Worm (Caenorhabditis elegans) whole organism, young adult: ENCODE results near the gene irld-18.

Experiments used
- B0035.1 ChIP-seq: sonication (generic microtip); optimal IDR thresholded peaks from 2 replicates; lab custom pipeline; 2016; ENCODE audit warnings: missing genetic modification characterization, mild to moderate bottlenecking, missing compliant biosample characterization, missing genotype, missing genetic modification reagents
- B0261.1 ChIP-seq: sonication (generic microtip); optimal IDR thresholded peaks from 2 replicates; lab custom pipeline; 2016; ENCODE audit warnings: mild to moderate bottlenecking, missing genetic modification characterization, moderate library complexity, missing compliant biosample characterization
- D2030.7 ChIP-seq: fragments of 200-800 bp; sonication (Bioruptor generic); IDR thresholded peaks from 2 replicates; pipeline ENCODE4 v1.3.6; 2022; ENCODE audit warnings: missing genetic modification reagents, missing genetic modification characterization, missing compliant biosample characterization
- F23B12.7 ChIP-seq: sonication (generic microtip); optimal IDR thresholded peaks from 2 replicates; lab custom pipeline; 2017; ENCODE audit warnings: missing genetic modification characterization, mild to moderate bottlenecking, missing compliant biosample characterization, antibody characterized with exemption, moderate library complexity; ENCODE audit not compliant: insufficient read depth
- F33H1.4 ChIP-seq: fragments of 200-800 bp; sonication (Bioruptor generic); IDR thresholded peaks from 2 replicates; pipeline ENCODE4 v1.3.6; 2022; ENCODE audit warnings: missing genetic modification reagents, missing genetic modification characterization, missing compliant biosample characterization
- F49E8.2 ChIP-seq: sonication (generic microtip); optimal IDR thresholded peaks from 3 replicates; lab custom pipeline; 2017; ENCODE audit warnings: missing genetic modification characterization, mild to moderate bottlenecking, missing compliant biosample characterization, antibody characterized with exemption, moderate library complexity; ENCODE audit not compliant: insufficient read depth
- F52B5.7 ChIP-seq: sonication (generic microtip); optimal IDR thresholded peaks from 2 replicates; lab custom pipeline; 2016; ENCODE audit warnings: mild to moderate bottlenecking, missing genetic modification characterization, missing compliant biosample characterization
- F57C9.4 ChIP-seq: sonication (generic microtip); optimal IDR thresholded peaks from 2 replicates; lab custom pipeline; 2017; ENCODE audit warnings: mild to moderate bottlenecking, missing genetic modification characterization, missing compliant biosample characterization
- K12H6.12 ChIP-seq: fragments of 200-800 bp; sonication (Bioruptor generic); optimal IDR thresholded peaks from 2 replicates; lab custom pipeline; 2018; ENCODE audit warnings: mild to moderate bottlenecking, missing genetic modification characterization, missing compliant biosample characterization
- T26A5.8 ChIP-seq: sonication (generic microtip); optimal IDR thresholded peaks from 2 replicates; lab custom pipeline; 2016; ENCODE audit warnings: missing genetic modification characterization, missing compliant biosample characterization
- Y95B8A.8 ChIP-seq: fragments of 200-800 bp; sonication (Bioruptor generic); IDR thresholded peaks from 2 replicates; pipeline ENCODE4 v1.3.6; 2022; ENCODE audit warnings: missing genetic modification reagents, missing genetic modification characterization, missing compliant biosample characterization
- ZK185.1 ChIP-seq: sonication (generic microtip); optimal IDR thresholded peaks from 2 replicates; lab custom pipeline; 2016; ENCODE audit warnings: mild to moderate bottlenecking, missing genetic modification characterization, missing compliant biosample characterization; ENCODE audit not compliant: poor library complexity, severe bottlenecking
- akir-1 ChIP-seq: fragments of 200-800 bp; sonication (Bioruptor generic); optimal IDR thresholded peaks from 2 replicates; lab custom pipeline; 2018; ENCODE audit warnings: mild to moderate bottlenecking, missing genetic modification characterization, moderate library complexity, missing compliant biosample characterization
- aptf-2 ChIP-seq: fragments of 200-800 bp; sonication (Bioruptor generic); conservative IDR thresholded peaks from 2 replicates; pipeline ENCODE4 v1.3.6; 2022; ENCODE audit warnings: missing genetic modification reagents, missing genetic modification characterization, missing compliant biosample characterization
- aptf-3 ChIP-seq: fragments of 200-800 bp; sonication (Bioruptor generic); IDR thresholded peaks from 2 replicates; pipeline ENCODE4 v1.3.6; 2022; ENCODE audit warnings: missing genetic modification characterization, missing compliant biosample characterization
- bed-2 ChIP-seq: fragments of 200-800 bp; sonication (Bioruptor generic); IDR thresholded peaks from 2 replicates; pipeline ENCODE4 v1.3.6; 2022; ENCODE audit warnings: missing genetic modification reagents, missing genetic modification characterization, missing compliant biosample characterization
- ccch-3 ChIP-seq: fragments of 200-800 bp; sonication (Bioruptor generic); optimal IDR thresholded peaks from 2 replicates; lab custom pipeline; 2018; ENCODE audit warnings: mild to moderate bottlenecking, missing genetic modification characterization, missing compliant biosample characterization
- ceh-40 ChIP-seq: fragments of 200-800 bp; sonication (Bioruptor generic); IDR thresholded peaks from 2 replicates; pipeline ENCODE4 v1.3.6; 2022; ENCODE audit warnings: missing genetic modification characterization, missing compliant biosample characterization
- ceh-91 ChIP-seq: fragments of 200-800 bp; sonication (Bioruptor generic); IDR thresholded peaks from 2 replicates; pipeline ENCODE4 v1.3.6; 2022; ENCODE audit warnings: missing genetic modification reagents, missing genetic modification characterization, missing compliant biosample characterization
- die-1 ChIP-seq: sonication (generic microtip); optimal IDR thresholded peaks from 2 replicates; lab custom pipeline; 2016; ENCODE audit warnings: missing genotype, mild to moderate bottlenecking, missing genetic modification characterization, missing compliant biosample characterization
- dox-1 ChIP-seq: fragments of 200-800 bp; sonication (Bioruptor generic); IDR thresholded peaks from 2 replicates; pipeline ENCODE4 v1.3.6; 2022; ENCODE audit warnings: missing genetic modification reagents, missing genetic modification characterization, missing compliant biosample characterization
- dpff-1 ChIP-seq: sonication (generic microtip); optimal IDR thresholded peaks from 2 replicates; lab custom pipeline; 2017; ENCODE audit warnings: mild to moderate bottlenecking, missing genetic modification characterization, missing compliant biosample characterization
- dpl-1 ChIP-seq: fragments of 150-350 bp; optimal IDR thresholded peaks from 2 replicates; lab custom pipeline; 2014; ENCODE audit warnings: missing biosample characterization, missing genetic modification reagents, missing genetic modification characterization
- hlh-26 ChIP-seq: fragments of 200-800 bp; sonication (Bioruptor generic); conservative IDR thresholded peaks from 2 replicates; pipeline ENCODE4 v1.3.6; 2022; ENCODE audit warnings: missing genetic modification reagents, missing genetic modification characterization, missing compliant biosample characterization
- hrde-1 ChIP-seq: sonication (generic microtip); optimal IDR thresholded peaks from 2 replicates; lab custom pipeline; 2016; ENCODE audit warnings: missing genetic modification characterization, mild to moderate bottlenecking, missing compliant biosample characterization, moderate library complexity, missing genotype, missing genetic modification reagents, borderline replicate concordance
- let-607 ChIP-seq, 2 experiments: fragments of 200-800 bp in 1 of 2; sonication (Bioruptor generic) in 1 of 2; sonication (generic microtip) in 1 of 2; optimal IDR thresholded peaks; 2 replicates each; lab custom pipeline; 2016 to 2018; ENCODE audit warnings: mild to moderate bottlenecking in 2 of 2, missing compliant biosample characterization in 2 of 2, missing genetic modification characterization in 2 of 2, moderate library complexity in 2 of 2, missing genotype in 1 of 2
- lsy-27 ChIP-seq: sonication (generic microtip); optimal IDR thresholded peaks from 2 replicates; lab custom pipeline; 2017; ENCODE audit warnings: missing genetic modification characterization, mild to moderate bottlenecking, missing compliant biosample characterization, antibody characterized with exemption, missing genotype, borderline replicate concordance; ENCODE audit not compliant: insufficient read depth
- mel-28 ChIP-seq: sonication (generic microtip); optimal IDR thresholded peaks from 2 replicates; lab custom pipeline; 2016; ENCODE audit warnings: borderline replicate concordance, mild to moderate bottlenecking, missing genetic modification characterization, missing compliant biosample characterization
- mxl-1 ChIP-seq: sonication (generic microtip); optimal IDR thresholded peaks from 2 replicates; lab custom pipeline; 2016; ENCODE audit warnings: missing genetic modification characterization, missing compliant biosample characterization
- nfyb-1 ChIP-seq: fragments of 200-800 bp; sonication (Bioruptor generic); IDR thresholded peaks from 2 replicates; pipeline ENCODE4 v1.3.6; 2022; ENCODE audit warnings: missing genetic modification reagents, missing genetic modification characterization, missing compliant biosample characterization
- nhr-120 ChIP-seq: fragments of 200-800 bp; sonication (Bioruptor generic); IDR thresholded peaks from 2 replicates; pipeline ENCODE4 v1.3.6; 2022; ENCODE audit warnings: missing genetic modification characterization, missing compliant biosample characterization
- nhr-80 ChIP-seq: sonication (generic microtip); optimal IDR thresholded peaks from 2 replicates; lab custom pipeline; 2016; ENCODE audit warnings: missing genetic modification characterization, missing compliant biosample characterization
- pbrm-1 ChIP-seq: fragments of 200-800 bp; sonication (Bioruptor generic); IDR thresholded peaks from 2 replicates; pipeline ENCODE4 v1.3.6; 2022; ENCODE audit warnings: missing genetic modification reagents, missing genetic modification characterization, missing compliant biosample characterization
- pha-4 ChIP-seq: fragments of 150-350 bp; sonication (generic microtip); optimal IDR thresholded peaks from 2 replicates; lab custom pipeline; 2014; ENCODE audit warnings: missing biosample characterization, missing genetic modification reagents, missing genetic modification characterization
- sdz-38 ChIP-seq: sonication (generic microtip); optimal IDR thresholded peaks from 2 replicates; lab custom pipeline; 2016; ENCODE audit warnings: missing genotype, missing genetic modification characterization, missing compliant biosample characterization
- sea-2 ChIP-seq: fragments of 200-800 bp; sonication (Bioruptor generic); IDR thresholded peaks from 2 replicates; pipeline ENCODE4 v1.3.6; 2022; ENCODE audit warnings: missing genetic modification characterization, missing compliant biosample characterization
- snpc-1.3 ChIP-seq: sonication (generic microtip); optimal IDR thresholded peaks from 2 replicates; lab custom pipeline; 2017; ENCODE audit warnings: missing genetic modification characterization, mild to moderate bottlenecking, missing compliant biosample characterization, antibody characterized with exemption, moderate library complexity, missing genotype, missing genetic modification reagents; ENCODE audit not compliant: insufficient read depth
- snpc-3.4 ChIP-seq: sonication (generic microtip); optimal IDR thresholded peaks from 2 replicates; lab custom pipeline; 2017; ENCODE audit warnings: missing genetic modification characterization, mild to moderate bottlenecking, missing compliant biosample characterization, antibody characterized with exemption, moderate library complexity, missing genotype, missing genetic modification reagents
- snpc-4 ChIP-seq, 5 experiments: fragments of 150-350 bp in 1 of 5; sonication (generic microtip) in 4 of 5; optimal IDR thresholded peaks; 2 replicates each; lab custom pipeline; 2014 to 2018; ENCODE audit warnings: missing genetic modification characterization in 5 of 5, missing biosample characterization in 3 of 5, antibody characterized with exemption in 2 of 5, mild to moderate bottlenecking in 2 of 5, missing compliant biosample characterization in 2 of 5, missing genotype in 2 of 5, moderate library complexity in 2 of 5, missing genetic modification reagents in 1 of 5
- somi-1 ChIP-seq: fragments of 200-800 bp; sonication (Bioruptor generic); optimal IDR thresholded peaks from 2 replicates; lab custom pipeline; 2018; ENCODE audit warnings: mild to moderate bottlenecking, missing genetic modification characterization, missing compliant biosample characterization
- sptf-2 ChIP-seq: fragments of 200-800 bp; sonication (Bioruptor generic); optimal IDR thresholded peaks from 2 replicates; lab custom pipeline; 2018; ENCODE audit warnings: mild to moderate bottlenecking, missing genetic modification characterization, missing compliant biosample characterization
- unc-62 ChIP-seq: fragments of 150-350 bp; optimal IDR thresholded peaks from 2 replicates; lab custom pipeline; 2014; ENCODE audit warnings: missing biosample characterization, missing genetic modification reagents, missing genetic modification characterization
- xnd-1 ChIP-seq: sonication (generic microtip); optimal IDR thresholded peaks from 2 replicates; lab custom pipeline; 2016; ENCODE audit warnings: missing genotype, missing genetic modification reagents, missing genetic modification characterization, missing compliant biosample characterization
- zfh-2 ChIP-seq: fragments of 200-800 bp; sonication (Bioruptor generic); conservative IDR thresholded peaks from 2 replicates; pipeline ENCODE4 v1.3.6; 2022; ENCODE audit warnings: missing genetic modification reagents, missing genetic modification characterization, missing compliant biosample characterization
- ztf-18 ChIP-seq: sonication (generic microtip); optimal IDR thresholded peaks from 2 replicates; lab custom pipeline; 2016; ENCODE audit warnings: missing genotype, mild to moderate bottlenecking, missing genetic modification characterization, missing compliant biosample characterization
- ztf-28 ChIP-seq: fragments of 200-800 bp; sonication (Bioruptor generic); IDR thresholded peaks from 2 replicates; pipeline ENCODE4 v1.3.6; 2022; ENCODE audit warnings: missing genetic modification reagents, missing genetic modification characterization, missing compliant biosample characterization
- ztf-6 ChIP-seq: fragments of 200-800 bp; sonication (Bioruptor generic); IDR thresholded peaks from 2 replicates; pipeline ENCODE4 v1.3.6; 2022; ENCODE audit warnings: missing genetic modification reagents, missing genetic modification characterization, missing compliant biosample characterization

The irld-18 gene

ce11 chrIV:14594249-14594648, 13.4 kb upstream of the irld-18 start (continued):
- no peak for TF ChIP-seq T26A5.8 (tag; lab: Kevin White, UChicago)
- no peak for TF ChIP-seq aptf-3 (GFP tag; lab: Robert Waterston, UW)
- TF ChIP-seq zfh-2 (GFP tag; lab: Robert Waterston, UW) = no peak
- TF ChIP-seq ZK185.1 = peak; percentile 75
- TF ChIP-seq aptf-2 (GFP tag; lab: Robert Waterston, UW) = no peak
- no peak for TF ChIP-seq mxl-1 (tag; lab: Kevin White, UChicago)
- no peak for TF ChIP-seq B0261.1
- TF ChIP-seq sea-2 (GFP tag; lab: Robert Waterston, UW) = no peak
- no peak for TF ChIP-seq ztf-28
- no peak for TF ChIP-seq sptf-2
- TF ChIP-seq akir-1 (GFP tag; lab: Kevin White, UChicago) = no peak
- no peak for TF ChIP-seq dox-1 (GFP tag; lab: Robert Waterston, UW)
- TF ChIP-seq mel-28 (tag; lab: Kevin White, UChicago) = no peak
- TF ChIP-seq bed-2 (GFP tag; lab: Robert Waterston, UW) = no peak
- no peak for TF ChIP-seq sdz-38
- TF ChIP-seq nhr-120 (GFP tag; lab: Robert Waterston, UW) = no peak
- no peak for TF ChIP-seq D2030.7 (GFP tag; lab: Robert Waterston, UW)
- TF ChIP-seq F23B12.7 (tag; lab: Kevin White, UChicago) = peak; percentile 54
- no peak for TF ChIP-seq ceh-40
- no peak for TF ChIP-seq F49E8.2
- no peak for TF ChIP-seq B0035.1 (tag; lab: Kevin White, UChicago)
- TF ChIP-seq ccch-3 (GFP tag; lab: Kevin White, UChicago) = no peak
- TF ChIP-seq ceh-91 (GFP tag; lab: Robert Waterston, UW) = no peak
- TF ChIP-seq pbrm-1 (GFP tag; lab: Robert Waterston, UW) = 0 out of 2 replicates have a peak, but pooled peaks have one; percentile 28
- TF ChIP-seq somi-1 = peak; percentile 84
- no peak; the same call in 1 of the 2 replicates for TF ChIP-seq nfyb-1 (GFP tag; lab: Robert Waterston, UW)
- no peak for TF ChIP-seq dpff-1
- 0 out of 2 replicates have a peak, but pooled peaks have one; percentile 23 for TF ChIP-seq Y95B8A.8 (GFP tag; lab: Robert Waterston, UW)
- no peak for TF ChIP-seq lsy-27 (tag; lab: Kevin White, UChicago)
- TF ChIP-seq snpc-1.3 (tag; lab: Kevin White, UChicago) = no peak
- peak; percentile 45 for TF ChIP-seq pha-4
- no peak for TF ChIP-seq K12H6.12 (tag; lab: Kevin White, UChicago)
- no peak for TF ChIP-seq hlh-26
- no peak for TF ChIP-seq snpc-3.4 (tag; lab: Kevin White, UChicago)
- TF ChIP-seq F52B5.7 (tag; lab: Kevin White, UChicago) = no peak
- no peak for TF ChIP-seq F33H1.4 (GFP tag; lab: Robert Waterston, UW)
- no peak for TF ChIP-seq dpl-1 (GFP tag; lab: Kevin White, UChicago)
- no peak for TF ChIP-seq snpc-4 (GFP tag; optimal IDR thresholded peaks at IDR 0.05; lab: Kevin White, UChicago)
- TF ChIP-seq snpc-4 (tag; optimal IDR thresholded peaks at IDR 0.05; lab: Kevin White, UChicago) = peak in 3 of 4 experiments; percentile 8 to 55 (median 48)
- TF ChIP-seq nhr-80 (tag; lab: Kevin White, UChicago) = peak; percentile 100
- no peak for TF ChIP-seq unc-62
- TF ChIP-seq xnd-1 (tag; lab: Kevin White, UChicago) = no peak
- no peak for TF ChIP-seq hrde-1 (tag; lab: Kevin White, UChicago)
- TF ChIP-seq ztf-6 = no peak
- no peak for TF ChIP-seq F57C9.4
- TF ChIP-seq ztf-18 (tag; lab: Kevin White, UChicago) = no peak
- no peak for TF ChIP-seq die-1 (tag; lab: Kevin White, UChicago)
- TF ChIP-seq let-607 (tag; optimal IDR thresholded peaks at IDR 0.05; lab: Kevin White, UChicago) = peak in 1 of 2 experiments; percentile 82
